Worm (Caenorhabditis elegans) whole organism, late embryonic: ENCODE data around the gene crb-1.

Experiments
- ama-1 ChIP-seq: fragments of 150-350 bp; optimal IDR thresholded peaks from 2 replicates; lab custom pipeline; 2014
- elt-4 ChIP-seq: sonication (generic microtip); optimal IDR thresholded peaks from 2 replicates; lab custom pipeline; 2016; ENCODE audit warnings: missing genetic modification characterization, missing compliant biosample characterization

DNA sequence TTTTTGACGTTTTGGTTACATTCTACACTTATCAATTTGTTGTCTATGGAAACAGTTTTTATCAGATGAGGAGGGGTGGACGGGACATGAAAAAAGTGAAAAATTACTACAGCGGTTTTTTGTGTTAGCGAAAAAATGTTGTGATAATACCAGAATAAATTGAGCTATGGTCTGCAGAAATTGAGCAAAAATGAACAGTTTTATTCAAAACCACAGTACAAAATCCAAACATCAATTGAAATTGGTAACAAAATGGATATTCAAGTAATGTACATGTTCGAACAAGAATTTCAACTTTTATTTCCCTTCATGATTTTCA, 10.7 kb upstream of the crb-1 start:
- no peak for TF ChIP-seq elt-4 (tag; lab: Kevin White, UChicago)
- no peak for TF ChIP-seq ama-1 (lab: Kevin White, UChicago)
